Worm (Caenorhabditis elegans): ENCODE data around the gene Y42G9A.2.

Y42G9A.2 gene

ce11 chrIII:6194480-6194879 lies 46.5 kb downstream of the Y42G9A.2 start, which contains the start of gene ugt-66:
Gene ugt-66 (minus strand): TSS chrIII:6194580.
- TF ChIP-seq dox-1 (GFP tag; IDR thresholded peaks at IDR 0.05) (no peak), madf-3 (GFP tag; IDR thresholded peaks at IDR 0.05) (no peak), T26A5.8 (tag; optimal IDR thresholded peaks at IDR 0.05) (no peak), Y53F4B.3 (GFP tag; IDR thresholded peaks at IDR 0.05) (no peak), B0336.3 (GFP tag; IDR thresholded peaks at IDR 0.05) (no peak), nhr-27 (tag; optimal IDR thresholded peaks at IDR 0.05) (no peak), Y53G8AR.9 (GFP tag; conservative IDR thresholded peaks at IDR 0.05) (no peak), athp-1 (tag; optimal IDR thresholded peaks at IDR 0.05) (no peak), rpc-1 (optimal IDR thresholded peaks at IDR 0.05) (no peak), rpc-1 (tag; optimal IDR thresholded peaks at IDR 0.05) (no peak), egl-18 (GFP tag; IDR thresholded peaks at IDR 0.05) (no peak)

- TF ChIP-seq snpc-1.3 (tag; optimal IDR thresholded peaks at IDR 0.05; ENCODE audit: insufficient read depth) (peak; percentile 18), pbrm-1 (GFP tag; IDR thresholded peaks at IDR 0.05) (0 out of 2 replicates have a peak, but pooled peaks have one; percentile 34), ceh-58 (GFP tag; IDR thresholded peaks at IDR 0.05) (0 out of 2 replicates have a peak, but pooled peaks have one; percentile 34), madf-6 (GFP tag; IDR thresholded peaks at IDR 0.05) (peak; percentile 56), rpc-1 (optimal IDR thresholded peaks at IDR 0.05) (no peak), rpc-1 (tag; optimal IDR thresholded peaks at IDR 0.05) (no peak), ztf-22 (GFP tag; optimal IDR thresholded peaks at IDR 0.05) (no peak), lsl-1 (GFP tag; optimal IDR thresholded peaks at IDR 0.05) (peak; percentile 40), repo-1 (tag; optimal IDR thresholded peaks at IDR 0.05) (peak; percentile 50), dpff-1 (tag; optimal IDR thresholded peaks at IDR 0.05) (peak; percentile 27), madf-10 (tag; optimal IDR thresholded peaks at IDR 0.05) (no peak), ztf-3 (GFP tag; optimal IDR thresholded peaks at IDR 0.05) (no peak), F49E8.2 (tag; optimal IDR thresholded peaks at IDR 0.05; ENCODE audit: insufficient read depth) (peak; percentile 76), F10E7.11 (tag; optimal IDR thresholded peaks at IDR 0.05) (peak; percentile 33), attf-5 (GFP tag; optimal IDR thresholded peaks at IDR 0.05) (no peak), fkh-3 (tag; optimal IDR thresholded peaks at IDR 0.05) (peak; percentile 11)
Observed at ce11 chrIII:6195718-6196117, 47.7 kb downstream of the Y42G9A.2 start.

All from whole organism, young adult.